Fruit fly (Drosophila melanogaster) whole organism, wandering third instar larva: ENCODE data around the gene CG42822.

Experiments used
- Abd-B ChIP-seq: fragments of >200 bp; optimal IDR thresholded peaks from 2 replicates; lab custom pipeline; 2017; ENCODE audit warnings: missing biosample characterization, missing genetic modification characterization
- CrebA ChIP-seq: fragments of 200-800 bp; sonication (Bioruptor generic); optimal IDR thresholded peaks from 2 replicates; lab custom pipeline; 2016; ENCODE audit warnings: missing biosample characterization, mild to moderate bottlenecking, missing genetic modification characterization, borderline replicate concordance
- Dif ChIP-seq: fragments of 200-275, 200-300 bp; sonication (Bioruptor generic); optimal IDR thresholded peaks from 2 replicates; lab custom pipeline; 2018; ENCODE audit warnings: missing biosample characterization, missing genetic modification characterization; ENCODE audit not compliant: partially characterized antibody
- Hr78 ChIP-seq: fragments of >200 bp; optimal IDR thresholded peaks from 2 replicates; lab custom pipeline; 2017; ENCODE audit warnings: missing biosample characterization, missing genetic modification characterization
- Myc ChIP-seq: fragments of >200 bp; optimal IDR thresholded peaks from 2 replicates; lab custom pipeline; 2017
- N ChIP-seq: fragments of >200 bp; optimal IDR thresholded peaks from 2 replicates; lab custom pipeline; 2018; ENCODE audit warnings: missing biosample characterization, missing external identifiers, missing genetic modification characterization
- br ChIP-seq: fragments of 200-800 bp; sonication (Bioruptor generic); optimal IDR thresholded peaks from 2 replicates; lab custom pipeline; 2016; ENCODE audit warnings: missing biosample characterization, missing genetic modification characterization
- ey ChIP-seq: fragments of 200-800 bp; sonication (Bioruptor generic); optimal IDR thresholded peaks from 2 replicates; lab custom pipeline; 2016; ENCODE audit warnings: missing biosample characterization, missing genetic modification characterization
- h ChIP-seq: fragments of 200-800 bp; sonication (Bioruptor generic); optimal IDR thresholded peaks from 3 replicates; lab custom pipeline; 2016; ENCODE audit warnings: missing biosample characterization, mild to moderate bottlenecking, missing genetic modification characterization
- psq ChIP-seq: fragments of 200-800 bp; sonication (Bioruptor generic); optimal IDR thresholded peaks from 3 replicates; lab custom pipeline; 2017; ENCODE audit warnings: missing biosample characterization, mild to moderate bottlenecking, missing genetic modification characterization, moderate library complexity

dm6 chr3R:17440628-17441027, 26.9 kb downstream of the CG42822 start, which contains the start of gene CG14331:
- TF ChIP-seq N (GFP tag; lab: Kevin White, UChicago) (no peak), h (GFP tag; lab: Kevin White, UChicago) (no peak), Myc (no peak), Abd-B (GFP tag; lab: Kevin White, UChicago) (no peak), Hr78 (GFP tag; lab: Kevin White, UChicago) (no peak), br (GFP tag; lab: Kevin White, UChicago) (no peak), CrebA (GFP tag; lab: Kevin White, UChicago) (no peak), psq (GFP tag; lab: Kevin White, UChicago) (no peak), ey (GFP tag; lab: Kevin White, UChicago) (no peak), Dif (no peak)
